Fruit fly (Drosophila melanogaster) whole organism, wandering third instar larva: ENCODE measurements around the gene vex.

Experiments
- CG32264 ChIP-seq: fragments of 200-800 bp; sonication (Bioruptor generic); optimal IDR thresholded peaks from 2 replicates; lab custom pipeline; 2016; ENCODE audit warnings: missing biosample characterization, missing genetic modification characterization
- Hr78 ChIP-seq: fragments of >200 bp; optimal IDR thresholded peaks from 2 replicates; lab custom pipeline; 2017; ENCODE audit warnings: missing biosample characterization, missing genetic modification characterization
- br ChIP-seq: fragments of 200-800 bp; sonication (Bioruptor generic); optimal IDR thresholded peaks from 2 replicates; lab custom pipeline; 2016; ENCODE audit warnings: missing biosample characterization, missing genetic modification characterization
- h ChIP-seq: fragments of 200-800 bp; sonication (Bioruptor generic); optimal IDR thresholded peaks from 3 replicates; lab custom pipeline; 2016; ENCODE audit warnings: missing biosample characterization, mild to moderate bottlenecking, missing genetic modification characterization
- lola ChIP-seq: fragments of >200 bp; optimal IDR thresholded peaks from 2 replicates; lab custom pipeline; 2017; ENCODE audit warnings: missing biosample characterization, missing genetic modification characterization

DNA sequence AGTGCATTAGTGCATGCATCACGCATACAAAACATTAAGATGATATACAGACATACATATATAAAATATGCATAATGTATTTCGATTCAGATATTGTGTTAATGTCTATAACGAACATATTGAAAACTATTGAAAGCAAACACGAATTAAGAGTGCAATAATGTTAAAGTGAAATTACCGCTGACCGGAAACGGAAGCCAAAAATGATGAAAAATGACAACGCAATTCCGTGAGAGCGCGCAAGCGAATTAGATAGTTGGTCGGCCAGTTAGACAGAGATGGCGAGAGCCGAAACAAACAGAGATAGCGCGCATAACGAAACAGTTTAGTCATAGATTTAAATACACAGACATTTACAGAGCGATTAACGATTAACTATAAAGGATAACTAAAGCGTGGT lies 117.5 kb downstream of the vex start:
- TF ChIP-seq Hr78 (GFP tag; lab: Kevin White, UChicago) = no peak
- TF ChIP-seq lola (GFP tag; lab: Kevin White, UChicago) = no peak
- no peak for TF ChIP-seq CG32264 (GFP tag; lab: Kevin White, UChicago)
- TF ChIP-seq br (GFP tag; lab: Kevin White, UChicago) = no peak
- TF ChIP-seq h (GFP tag; lab: Kevin White, UChicago) = no peak
